Fruit fly (Drosophila melanogaster) S2 (cell line): ENCODE measurements around the gene CG11029.

Source experiments
- CG8478 ChIP-seq: fragments of >200 bp; optimal IDR thresholded peaks from 2 replicates; lab custom pipeline; 2018
- CTCF ChIP-seq, 2 experiments: fragments of >200 bp; optimal IDR thresholded peaks; 2 replicates each; lab custom pipeline; 2018

DNA sequence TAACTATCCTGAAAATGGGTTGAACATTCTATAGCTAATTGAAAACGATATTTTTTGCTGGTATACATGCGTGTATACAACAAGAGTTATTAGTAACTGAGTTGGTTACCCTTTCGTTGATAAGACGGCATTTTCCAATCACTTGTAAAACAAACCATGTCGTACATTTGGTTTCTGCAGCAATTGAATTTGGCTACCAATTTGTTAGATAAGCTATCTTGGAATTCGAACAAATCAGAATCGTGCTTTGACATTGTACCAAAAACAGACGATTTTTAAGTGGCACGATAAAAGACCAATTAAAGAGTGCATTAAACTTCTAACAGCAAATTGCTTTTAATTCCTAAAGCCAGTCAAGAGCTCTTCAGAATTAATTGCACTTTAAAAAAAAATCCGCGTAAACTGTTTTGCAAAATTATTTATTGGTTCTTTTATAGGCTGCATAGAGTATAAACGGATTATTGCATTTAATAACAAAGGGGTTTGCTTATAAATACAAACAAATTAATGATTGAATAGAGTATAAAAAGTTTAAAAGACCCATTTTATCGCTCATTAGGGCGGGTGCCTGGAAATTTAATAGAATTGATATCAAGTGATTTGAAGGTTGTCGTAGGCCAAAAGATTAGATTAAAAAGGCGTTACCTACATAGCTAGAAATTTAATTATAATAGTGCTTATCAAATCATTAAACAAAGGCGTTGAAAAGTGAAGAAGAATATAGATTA is 45.0 kb downstream of the CG11029 start:
- TF ChIP-seq CG8478: no peak
- TF ChIP-seq CTCF (optimal IDR thresholded peaks at IDR 0.05; lab: Kevin White, UChicago): no peak
